Worm (Caenorhabditis elegans) whole organism, L4 larva: ENCODE measurements around the gene htp-2.

Experiments used
- T26A8.4 ChIP-seq: fragments of 200-800 bp; sonication (Bioruptor generic); IDR thresholded peaks from 2 replicates; pipeline ENCODE4 v1.3.6; 2022; ENCODE audit warnings: missing genetic modification characterization, missing compliant biosample characterization
- ZK546.5 ChIP-seq, 2 experiments: sonication (generic microtip); optimal IDR thresholded peaks; 2 replicates each; lab custom pipeline; 2017; ENCODE audit warnings: missing biosample characterization in 2 of 2, missing genetic modification characterization in 2 of 2
- daf-12 ChIP-seq: fragments of 150-350 bp; optimal IDR thresholded peaks from 2 replicates; lab custom pipeline; 2014; ENCODE audit warnings: missing biosample characterization, missing genetic modification reagents, missing genetic modification characterization
- dpl-1 ChIP-seq: fragments of 150-350 bp; optimal IDR thresholded peaks from 2 replicates; lab custom pipeline; 2014; ENCODE audit warnings: missing biosample characterization, missing genetic modification reagents, missing genetic modification characterization
- egl-27 ChIP-seq: sonication (generic microtip); optimal IDR thresholded peaks from 3 replicates; lab custom pipeline; 2017; ENCODE audit warnings: missing biosample characterization, missing genetic modification reagents, missing genetic modification characterization
- hlh-30 ChIP-seq: sonication (generic microtip); optimal IDR thresholded peaks from 2 replicates; lab custom pipeline; 2017; ENCODE audit warnings: antibody characterized with exemption, mild to moderate bottlenecking, missing genetic modification characterization, missing compliant biosample characterization; ENCODE audit not compliant: insufficient read depth
- lir-3 ChIP-seq: sonication (generic microtip); optimal IDR thresholded peaks from 2 replicates; lab custom pipeline; 2016; ENCODE audit warnings: mild to moderate bottlenecking, missing genetic modification characterization, missing compliant biosample characterization
- madf-9 ChIP-seq: fragments of 200-800 bp; sonication (Bioruptor generic); conservative IDR thresholded peaks from 2 replicates; pipeline ENCODE4 v1.3.6; 2022; ENCODE audit warnings: missing genetic modification reagents, missing genetic modification characterization, missing compliant biosample characterization
- mxl-3 ChIP-seq: fragments of 200-800 bp; sonication (Bioruptor generic); optimal IDR thresholded peaks from 2 replicates; lab custom pipeline; 2018; ENCODE audit warnings: mild to moderate bottlenecking, missing genetic modification characterization, missing compliant biosample characterization
- nhr-237 ChIP-seq: sonication (generic microtip); optimal IDR thresholded peaks from 2 replicates; lab custom pipeline; 2017; ENCODE audit warnings: missing biosample characterization, missing genetic modification characterization
- nhr-25 ChIP-seq: sonication (generic microtip); optimal IDR thresholded peaks from 2 replicates; lab custom pipeline; 2017; ENCODE audit warnings: missing genetic modification characterization, mild to moderate bottlenecking, missing compliant biosample characterization, antibody characterized with exemption, moderate library complexity, borderline replicate concordance; ENCODE audit not compliant: insufficient read depth
- nhr-48 ChIP-seq: sonication (generic microtip); optimal IDR thresholded peaks from 2 replicates; lab custom pipeline; 2016; ENCODE audit warnings: mild to moderate bottlenecking, missing genetic modification characterization, missing compliant biosample characterization
- unc-62 ChIP-seq, 3 experiments: fragments of 150-350 bp in 1 of 3; sonication (generic microtip); optimal IDR thresholded peaks in 2 of 3; peaks in 1 of 3; 1 replicate in 1 of 3; 2 replicates in 2 of 3; lab custom pipeline; 2014 to 2017; ENCODE audit warnings: missing biosample characterization in 3 of 3, missing genetic modification characterization in 3 of 3, missing genetic modification reagents in 3 of 3, missing genotype in 1 of 3

DNA sequence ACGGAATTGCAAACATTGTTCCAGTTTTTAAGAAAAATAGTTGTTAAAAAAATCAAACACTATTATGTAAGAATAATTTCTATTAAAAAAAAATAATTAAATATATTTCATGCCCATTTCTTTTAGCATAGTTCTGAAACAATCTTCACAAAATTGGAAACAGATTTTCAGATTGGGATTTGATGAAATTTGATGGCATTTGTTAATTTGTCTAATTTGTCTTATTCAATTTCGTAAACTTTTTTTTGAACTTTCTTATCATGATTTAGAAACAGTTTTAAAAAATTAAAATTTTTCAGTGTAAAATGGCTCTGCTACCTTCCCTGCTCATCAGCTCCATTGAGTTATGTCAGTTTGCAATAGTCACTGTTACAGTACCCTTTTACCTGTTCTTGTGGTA is 14.5 kb upstream of the htp-2 start, which contains the start of gene srv-13:
- no peak for TF ChIP-seq madf-9 (GFP tag; lab: Robert Waterston, UW)
- TF ChIP-seq daf-12 (tag; lab: Kevin White, UChicago) = no peak
- no peak for TF ChIP-seq unc-62 (GFP tag; optimal IDR thresholded peaks at IDR 0.05 in 1 of 2; lab: Kevin White, UChicago)
- no peak for TF ChIP-seq unc-62 (tag; optimal IDR thresholded peaks at IDR 0.05; lab: Kevin White, UChicago)
- TF ChIP-seq T26A8.4 = no peak
- no peak for TF ChIP-seq ZK546.5 (tag; optimal IDR thresholded peaks at IDR 0.05; lab: Kevin White, UChicago)
- TF ChIP-seq lir-3 (tag; lab: Kevin White, UChicago) = no peak
- no peak for TF ChIP-seq mxl-3 (GFP tag; lab: Kevin White, UChicago)
- TF ChIP-seq egl-27 = no peak
- TF ChIP-seq nhr-25 = no peak
- TF ChIP-seq dpl-1 (GFP tag; lab: Kevin White, UChicago) = no peak
- TF ChIP-seq hlh-30 (tag; lab: Kevin White, UChicago) = no peak
- no peak for TF ChIP-seq nhr-237 (tag; lab: Kevin White, UChicago)
- no peak for TF ChIP-seq nhr-48
